Fruit fly (Drosophila melanogaster) whole organism, embryonic: ENCODE measurements around the gene Inx5.

Experiments
- BEAF-32 ChIP-seq: fragments of 200-800 bp; sonication (Bioruptor generic); optimal IDR thresholded peaks from 3 replicates; lab custom pipeline; 2017; ENCODE audit warnings: missing biosample characterization, missing genetic modification characterization, mild to moderate bottlenecking, moderate library complexity, missing genetic modification reagents
- CG11247 ChIP-seq: fragments of 200-800 bp; sonication (Bioruptor generic); IDR thresholded peaks from 2 replicates; pipeline ENCODE4 v1.3.6; 2022; ENCODE audit warnings: missing biosample characterization, missing genetic modification characterization
- CG12659 ChIP-seq: fragments of 200-800 bp; sonication (Bioruptor generic); optimal IDR thresholded peaks from 3 replicates; lab custom pipeline; 2017; ENCODE audit warnings: mild to moderate bottlenecking, missing biosample characterization, missing genetic modification reagents, missing genetic modification characterization
- CG13296 ChIP-seq: fragments of 200-800 bp; sonication (Bioruptor generic); optimal IDR thresholded peaks from 3 replicates; lab custom pipeline; 2018; ENCODE audit warnings: missing biosample characterization, mild to moderate bottlenecking, missing genetic modification characterization
- CG16863 ChIP-seq: fragments of 200-800 bp; sonication (Bioruptor generic); optimal IDR thresholded peaks from 3 replicates; lab custom pipeline; 2016; ENCODE audit warnings: missing biosample characterization, missing genetic modification characterization
- CG2116 ChIP-seq: fragments of 200-800 bp; sonication (Bioruptor generic); optimal IDR thresholded peaks from 3 replicates; lab custom pipeline; 2018; ENCODE audit warnings: missing biosample characterization, mild to moderate bottlenecking, missing genetic modification characterization
- CG2120 ChIP-seq: fragments of 200-800 bp; sonication (Bioruptor generic); optimal IDR thresholded peaks from 3 replicates; lab custom pipeline; 2016; ENCODE audit warnings: missing biosample characterization, missing genetic modification characterization
- CG33213 ChIP-seq: fragments of 200-800 bp; sonication (Bioruptor generic); optimal IDR thresholded peaks from 3 replicates; lab custom pipeline; 2016; ENCODE audit warnings: missing biosample characterization, missing genetic modification characterization
- CG6765 ChIP-seq: fragments of 200-800 bp; sonication (Bioruptor generic); optimal IDR thresholded peaks from 3 replicates; lab custom pipeline; 2017; ENCODE audit warnings: missing biosample characterization, mild to moderate bottlenecking, missing genetic modification characterization
- CG6813 ChIP-seq: fragments of 200-800 bp; sonication (Bioruptor generic); optimal IDR thresholded peaks from 2 replicates; lab custom pipeline; 2017; ENCODE audit warnings: missing biosample characterization, missing genetic modification characterization, mild to moderate bottlenecking, moderate library complexity, missing genetic modification reagents
- CG9797 ChIP-seq: fragments of 200-800 bp; sonication (Bioruptor generic); optimal IDR thresholded peaks from 3 replicates; lab custom pipeline; 2018; ENCODE audit warnings: missing biosample characterization, mild to moderate bottlenecking, missing genetic modification characterization
- CG9876 ChIP-seq: fragments of 200-800 bp; sonication (Bioruptor generic); optimal IDR thresholded peaks from 2 replicates; lab custom pipeline; 2016; ENCODE audit warnings: missing biosample characterization, missing genetic modification characterization
- D19A ChIP-seq: fragments of 200-800 bp; optimal IDR thresholded peaks from 3 replicates; lab custom pipeline; 2019; ENCODE audit warnings: missing biosample characterization, mild to moderate bottlenecking, missing genetic modification characterization, moderate library complexity
- Ets97D ChIP-seq: fragments of 200-800 bp; sonication (Bioruptor generic); optimal IDR thresholded peaks from 3 replicates; lab custom pipeline; 2016; ENCODE audit warnings: missing biosample characterization, missing genetic modification characterization
- Fer2 ChIP-seq: fragments of 200-800 bp; sonication (Bioruptor generic); optimal IDR thresholded peaks from 2 replicates; lab custom pipeline; 2018; ENCODE audit warnings: missing biosample characterization, mild to moderate bottlenecking, missing genetic modification characterization, moderate library complexity
- Lhr ChIP-seq: fragments of 200-800 bp; sonication (Bioruptor generic); optimal IDR thresholded peaks from 3 replicates; lab custom pipeline; 2017; ENCODE audit warnings: mild to moderate bottlenecking, missing biosample characterization, missing genetic modification reagents, missing genetic modification characterization
- Med ChIP-seq: fragments of 200-800 bp; sonication (Bioruptor generic); peaks from one replicate; lab custom pipeline; 2016; ENCODE audit warnings: missing biosample characterization, missing genetic modification characterization, mild to moderate bottlenecking, inconsistent platforms, moderate library complexity
- Meics ChIP-seq: fragments of 200-800 bp; sonication (Bioruptor generic); optimal IDR thresholded peaks from 2 replicates; lab custom pipeline; 2017; ENCODE audit warnings: missing biosample characterization, mild to moderate bottlenecking, missing genetic modification characterization
- Myb ChIP-seq: fragments of 200-800 bp; sonication (Bioruptor generic); optimal IDR thresholded peaks from 2 replicates; lab custom pipeline; 2016; ENCODE audit warnings: missing biosample characterization, missing genetic modification characterization
- aop ChIP-seq: fragments of 200-800 bp; sonication (Bioruptor generic); IDR thresholded peaks from 2 replicates; pipeline ENCODE4 v1.3.6; 2022; ENCODE audit warnings: missing biosample characterization, missing genetic modification characterization
- bcd ChIP-seq: fragments of 200-800 bp; sonication (Bioruptor generic); optimal IDR thresholded peaks from 2 replicates; lab custom pipeline; 2017; ENCODE audit warnings: missing biosample characterization, mild to moderate bottlenecking, missing genetic modification characterization
- dimm ChIP-seq: fragments of 200-800 bp; sonication (Bioruptor generic); IDR thresholded peaks from 2 replicates; pipeline ENCODE4 v1.3.6; 2022; ENCODE audit warnings: missing biosample characterization, missing genetic modification characterization
- exex ChIP-seq: fragments of 200-800 bp; sonication (Bioruptor generic); optimal IDR thresholded peaks from 4 replicates; lab custom pipeline; 2018; ENCODE audit warnings: missing biosample characterization, mild to moderate bottlenecking, missing genetic modification characterization, moderate library complexity
- fd96Cb ChIP-seq: fragments of 200-800 bp; sonication (Bioruptor generic); optimal IDR thresholded peaks from 2 replicates; lab custom pipeline; 2018; ENCODE audit warnings: missing biosample characterization, mild to moderate bottlenecking, missing genetic modification characterization, moderate library complexity
- fu2 ChIP-seq: fragments of 200-800 bp; sonication (Bioruptor generic); optimal IDR thresholded peaks from 2 replicates; lab custom pipeline; 2016; ENCODE audit warnings: missing biosample characterization, missing genetic modification characterization
- gcm ChIP-seq: fragments of 200-800 bp; sonication (Bioruptor generic); optimal IDR thresholded peaks from 2 replicates; lab custom pipeline; 2019; ENCODE audit warnings: missing biosample characterization, mild to moderate bottlenecking, missing genetic modification characterization, moderate library complexity
- grn ChIP-seq: fragments of 200-800 bp; sonication (Bioruptor generic); optimal IDR thresholded peaks from 3 replicates; lab custom pipeline; 2017; ENCODE audit warnings: missing biosample characterization, missing genetic modification characterization
- jing ChIP-seq: fragments of 200-800 bp; sonication (Bioruptor generic); optimal IDR thresholded peaks from 2 replicates; lab custom pipeline; 2018; ENCODE audit warnings: missing biosample characterization, mild to moderate bottlenecking, missing genetic modification characterization
- jumu ChIP-seq: fragments of 200-800 bp; sonication (Bioruptor generic); optimal IDR thresholded peaks from 3 replicates; lab custom pipeline; 2016; ENCODE audit warnings: missing biosample characterization, missing genetic modification characterization
- knrl ChIP-seq: fragments of 200-800 bp; sonication (Bioruptor generic); IDR thresholded peaks from 3 replicates; pipeline ENCODE4 v1.3.6; 2022; ENCODE audit warnings: missing biosample characterization, missing genetic modification characterization; ENCODE audit not compliant: partially characterized antibody
- lab ChIP-seq: fragments of 200-800 bp; sonication (Bioruptor generic); optimal IDR thresholded peaks from 3 replicates; lab custom pipeline; 2017; ENCODE audit warnings: missing biosample characterization, missing genetic modification characterization, mild to moderate bottlenecking, moderate library complexity, missing genetic modification reagents
- nerfin-1 ChIP-seq: fragments of 200-800 bp; sonication (Bioruptor generic); optimal IDR thresholded peaks from 3 replicates; lab custom pipeline; 2019; ENCODE audit warnings: missing biosample characterization, mild to moderate bottlenecking, missing genetic modification characterization, moderate library complexity
- pho ChIP-seq: fragments of 200-800 bp; sonication (Bioruptor generic); optimal IDR thresholded peaks from 2 replicates; lab custom pipeline; 2016; ENCODE audit warnings: missing biosample characterization, missing genetic modification characterization
- prd ChIP-seq, 3 experiments: fragments of >200 bp in 2 of 3; fragments of 200-800 bp in 1 of 3; sonication (Bioruptor generic) in 1 of 3; optimal IDR thresholded peaks in 2 of 3; IDR thresholded peaks in 1 of 3; 2 replicates in 2 of 3; 3 replicates in 1 of 3; pipeline versions ENCODE4 v1.3.6 to Lab custom; 2017 to 2022; ENCODE audit warnings: missing biosample characterization in 1 of 3, missing genetic modification characterization in 1 of 3
- pzg ChIP-seq: fragments of 200-800 bp; sonication (Bioruptor generic); optimal IDR thresholded peaks from 3 replicates; lab custom pipeline; 2018; ENCODE audit warnings: missing biosample characterization, mild to moderate bottlenecking, missing genetic modification characterization, moderate library complexity
- ro ChIP-seq: fragments of 200-800 bp; sonication (Bioruptor generic); IDR thresholded peaks from 2 replicates; pipeline ENCODE4 v1.3.6; 2022; ENCODE audit warnings: missing biosample characterization, missing genetic modification characterization
- row ChIP-seq: fragments of 200-800 bp; sonication (Bioruptor generic); IDR thresholded peaks from 3 replicates; pipeline ENCODE4 v1.3.6; 2022; ENCODE audit warnings: missing biosample characterization, missing genetic modification characterization
- sob ChIP-seq: fragments of 200-800 bp; sonication (Bioruptor generic); IDR thresholded peaks from 2 replicates; pipeline ENCODE4 v1.3.6; 2022; ENCODE audit warnings: missing biosample characterization, missing genetic modification characterization
- stwl ChIP-seq: fragments of 200-800 bp; sonication (Bioruptor generic); optimal IDR thresholded peaks from 3 replicates; lab custom pipeline; 2018; ENCODE audit warnings: missing biosample characterization, mild to moderate bottlenecking, missing genetic modification characterization, moderate library complexity
- sug ChIP-seq: fragments of 200-800 bp; optimal IDR thresholded peaks from 2 replicates; lab custom pipeline; 2019; ENCODE audit warnings: missing biosample characterization, mild to moderate bottlenecking, missing genetic modification characterization, moderate library complexity
- zen2 ChIP-seq: fragments of 200-800 bp; sonication (Bioruptor generic); IDR thresholded peaks from 3 replicates; pipeline ENCODE4 v1.3.6; 2022; ENCODE audit warnings: missing biosample characterization, missing genetic modification characterization; ENCODE audit not compliant: partially characterized antibody
- zfh2 ChIP-seq: fragments of 200-800 bp; sonication (Bioruptor generic); optimal IDR thresholded peaks from 2 replicates; lab custom pipeline; 2016; ENCODE audit warnings: missing biosample characterization, missing genetic modification characterization

The Inx5 gene

DNA sequence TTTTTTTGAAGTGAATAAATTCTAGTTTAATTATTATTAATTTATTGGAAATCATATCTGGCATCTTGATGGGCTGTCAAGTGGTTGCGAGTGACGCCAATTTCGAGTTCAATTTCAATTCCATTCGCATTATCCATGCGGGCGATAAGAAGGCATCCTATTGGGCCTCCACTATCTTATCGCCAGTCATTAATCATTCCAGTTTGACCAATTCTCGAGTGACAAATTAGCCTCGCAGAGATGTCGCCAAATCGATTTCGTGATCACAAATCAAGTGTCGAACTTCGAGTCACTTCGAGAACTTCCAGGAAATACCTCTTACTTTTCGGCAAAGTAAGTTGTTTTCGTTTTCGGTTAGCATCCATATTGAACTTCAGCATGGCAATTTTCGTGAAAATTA is 46.0 kb upstream of the Inx5 start (continued):
- TF ChIP-seq lab (peak; percentile 66), ro (GFP tag; lab: Robert Waterston, UW) (no peak), D19A (tag; lab: Kevin White, UChicago) (no peak), CG11247 (GFP tag; lab: Robert Waterston, UW) (no peak)
- TF ChIP-seq, all 482 proteins: peak for 6

DNA sequence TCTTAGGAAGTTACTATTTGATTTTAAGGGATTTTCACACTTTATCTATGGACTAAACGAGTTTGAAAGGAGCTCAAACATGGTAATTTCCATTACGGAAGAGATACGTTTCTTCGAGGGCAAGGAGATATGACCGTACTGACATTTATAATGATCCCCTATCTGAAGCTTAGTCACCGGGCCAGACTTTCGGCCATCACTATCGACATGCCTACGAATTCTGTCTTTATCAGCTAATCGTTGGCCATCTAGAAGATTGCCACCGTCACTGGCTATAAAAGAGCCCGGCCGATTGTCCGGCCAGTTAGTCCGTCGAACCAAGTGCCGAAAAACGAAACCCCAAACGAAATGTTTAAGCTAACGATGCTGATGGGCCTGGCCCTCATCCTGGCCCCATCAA is 44.5 kb upstream of the Inx5 start, which contains the start of gene Muc18B:
Gene Muc18B, plus strand, starts transcription at position 301 of the 400 bp plus-strand sequence.
- TF ChIP-seq exex (tag; lab: Kevin White, UChicago) (peak; percentile 34), grn (GFP tag; lab: Kevin White, UChicago) (peak; percentile 38), jumu (GFP tag; lab: Kevin White, UChicago) (no peak)

DNA sequence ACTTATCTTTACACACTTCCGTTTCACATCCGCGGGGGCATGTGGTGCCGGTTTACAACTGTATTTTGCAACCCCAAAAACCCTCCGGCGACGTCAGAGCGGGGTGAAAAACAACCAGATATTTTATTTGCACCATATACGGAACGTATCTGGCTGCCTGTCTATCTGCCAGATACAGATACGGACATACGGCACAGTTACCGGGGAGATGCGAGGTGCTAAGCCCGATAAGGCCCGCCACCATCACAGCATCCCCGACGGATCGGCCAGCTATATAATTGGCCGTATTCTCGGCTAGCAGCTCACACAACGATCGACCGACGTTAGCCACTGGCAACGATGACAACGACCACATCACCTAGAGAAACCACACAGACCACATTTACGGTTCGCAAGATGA is 42.3 kb upstream of the Inx5 start, which contains the start of gene Mur18B:
Gene Mur18B, plus strand, starts transcription at position 301 of the 400 bp plus-strand sequence.
- TF ChIP-seq Med (GFP tag; lab: Kevin White, UChicago): peak; percentile 15
- no peak for TF ChIP-seq dimm (GFP tag; lab: Robert Waterston, UW)
- no peak for TF ChIP-seq Fer2 (tag; lab: Kevin White, UChicago)
- TF ChIP-seq CG6765 (GFP tag; lab: Kevin White, UChicago): no peak

DNA sequence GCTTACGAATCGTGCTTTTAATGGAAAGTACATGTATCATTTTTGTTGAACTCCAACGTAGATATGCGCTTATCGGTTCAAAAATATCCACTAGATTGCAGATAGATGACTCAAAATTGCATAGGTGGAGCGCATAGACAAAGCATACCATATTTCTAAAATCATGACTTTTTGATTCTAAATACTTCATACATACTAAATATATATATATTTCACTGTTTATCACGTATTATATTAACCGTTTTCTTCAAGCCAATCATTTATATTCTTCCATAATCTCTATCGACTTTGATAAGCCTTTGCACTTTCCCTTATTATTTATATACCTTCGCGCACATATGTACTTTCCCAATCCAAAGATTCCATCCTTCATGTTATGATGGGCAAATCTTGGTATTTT is 41.3 kb upstream of the Inx5 start, which contains the start of gene CG14195:
Gene CG14195, minus strand, starts transcription at position 101 of the 400 bp plus-strand sequence.
- TF ChIP-seq aop (GFP tag; lab: Robert Waterston, UW) (no peak), fu2 (GFP tag; lab: Kevin White, UChicago) (no peak), CG13296 (no peak), fd96Cb (tag; lab: Kevin White, UChicago) (no peak)

DNA sequence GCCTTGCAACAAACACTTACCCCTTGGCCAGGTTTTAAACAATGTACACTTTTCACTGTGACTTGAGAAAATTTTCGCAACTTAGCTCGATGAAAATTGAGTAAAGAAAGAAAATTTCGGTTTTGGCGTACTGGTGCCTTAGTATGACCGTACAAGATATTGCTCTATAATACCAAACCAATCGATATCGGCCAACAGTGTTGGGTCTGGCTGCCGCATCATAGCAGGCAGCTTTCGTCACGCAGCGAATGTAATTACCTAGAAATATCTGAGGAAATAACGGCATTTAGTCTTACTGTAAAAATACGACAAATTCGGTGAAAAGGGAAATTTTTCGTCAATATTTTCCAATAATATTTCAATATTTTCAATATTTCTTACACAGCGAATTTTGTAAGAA is 37.3 kb upstream of the Inx5 start, which contains the start of gene Ulp1:
Gene Ulp1, minus strand, starts transcription at position 174 of the 400 bp plus-strand sequence.
- TF ChIP-seq CG16863 (GFP tag; lab: Kevin White, UChicago) (no peak), row (GFP tag; lab: Robert Waterston, UW) (peak; percentile 59; the same call in 2 of the 3 replicates), zfh2 (peak; percentile 15), sob (GFP tag; lab: Robert Waterston, UW) (peak; percentile 42), CG33213 (GFP tag; lab: Kevin White, UChicago) (peak; percentile 74), prd (optimal IDR thresholded peaks at IDR 0.05; lab: Kevin White, UChicago) (no peak), prd (GFP tag; IDR thresholded peaks at IDR 0.05; lab: Robert Waterston, UW) (peak; percentile 15; the same call in 1 of the 3 replicates), CG9797 (GFP tag; lab: Kevin White, UChicago) (peak; percentile 80), bcd (peak; percentile 30), Ets97D (GFP tag; lab: Kevin White, UChicago) (peak; percentile 80), knrl (GFP tag; lab: Robert Waterston, UW) (peak; percentile 54; the same call in 2 of the 3 replicates), CG6813 (no peak), jing (no peak), nerfin-1 (tag; lab: Kevin White, UChicago) (peak; percentile 23), CG2116 (GFP tag; lab: Kevin White, UChicago) (peak; percentile 65), gcm (GFP tag; lab: Kevin White, UChicago) (no peak), CG2120 (GFP tag; lab: Kevin White, UChicago) (peak; percentile 11), Meics (GFP tag; lab: Kevin White, UChicago) (peak; percentile 9), sug (peak; percentile 30), BEAF-32 (GFP tag; lab: Kevin White, UChicago) (peak; percentile 64), stwl (tag; lab: Kevin White, UChicago) (peak; percentile 78), CG12659 (GFP tag; lab: Kevin White, UChicago) (peak; percentile 69), pzg (GFP tag; lab: Kevin White, UChicago) (peak; percentile 91), CG9876 (peak; percentile 4), Med (GFP tag; lab: Kevin White, UChicago) (peak; percentile 87), Lhr (GFP tag; lab: Kevin White, UChicago) (peak; percentile 60), Myb (GFP tag; lab: Kevin White, UChicago) (peak; percentile 92), zen2 (GFP tag; lab: Robert Waterston, UW) (0 out of 3 replicates have a peak, but pooled peaks have one; percentile 31), pho (GFP tag; lab: Kevin White, UChicago) (no peak)
